Worm (Caenorhabditis elegans) whole organism, late embryonic: Measurements from ENCODE around the gene hda-2.

ENCODE experiments used
- ceh-30 ChIP-seq: fragments of 150-350 bp; optimal IDR thresholded peaks from 2 replicates; lab custom pipeline; 2014; ENCODE audit warnings: missing biosample characterization, missing genetic modification characterization
- ceh-34 ChIP-seq: sonication (generic microtip); optimal IDR thresholded peaks from 2 replicates; lab custom pipeline; 2016; ENCODE audit warnings: mild to moderate bottlenecking, missing genetic modification characterization, missing compliant biosample characterization
- ceh-9 ChIP-seq: sonication (generic microtip); optimal IDR thresholded peaks from 2 replicates; lab custom pipeline; 2016; ENCODE audit warnings: mild to moderate bottlenecking, missing genetic modification characterization, inconsistent platforms, missing compliant biosample characterization
- dve-1 ChIP-seq: sonication (generic microtip); optimal IDR thresholded peaks from 2 replicates; lab custom pipeline; 2017; ENCODE audit warnings: antibody characterized with exemption, mild to moderate bottlenecking, missing genetic modification characterization, missing compliant biosample characterization
- elt-2 ChIP-seq: sonication (generic microtip); optimal IDR thresholded peaks from 2 replicates; lab custom pipeline; 2016; ENCODE audit warnings: missing genetic modification reagents, missing genetic modification characterization, missing compliant biosample characterization
- eyg-1 ChIP-seq: sonication (generic microtip); optimal IDR thresholded peaks from 2 replicates; lab custom pipeline; 2016; ENCODE audit warnings: missing genotype, missing genetic modification characterization, missing compliant biosample characterization
- pqm-1 ChIP-seq: sonication (generic microtip); optimal IDR thresholded peaks from 2 replicates; lab custom pipeline; 2016; ENCODE audit warnings: missing genetic modification characterization, missing compliant biosample characterization
- syd-9 ChIP-seq: sonication (generic microtip); optimal IDR thresholded peaks from 2 replicates; lab custom pipeline; 2016; ENCODE audit warnings: mild to moderate bottlenecking, missing genetic modification characterization, moderate library complexity, missing compliant biosample characterization
- tbx-2 ChIP-seq: sonication (generic microtip); optimal IDR thresholded peaks from 2 replicates; lab custom pipeline; 2016; ENCODE audit warnings: missing genetic modification characterization, missing compliant biosample characterization
- unc-42 ChIP-seq: sonication (generic microtip); optimal IDR thresholded peaks from 2 replicates; lab custom pipeline; 2016; ENCODE audit warnings: missing genotype, missing genetic modification characterization, missing compliant biosample characterization
- unc-55 ChIP-seq: sonication (generic microtip); optimal IDR thresholded peaks from 2 replicates; lab custom pipeline; 2017; ENCODE audit warnings: missing biosample characterization, missing genetic modification reagents, missing genetic modification characterization

DNA sequence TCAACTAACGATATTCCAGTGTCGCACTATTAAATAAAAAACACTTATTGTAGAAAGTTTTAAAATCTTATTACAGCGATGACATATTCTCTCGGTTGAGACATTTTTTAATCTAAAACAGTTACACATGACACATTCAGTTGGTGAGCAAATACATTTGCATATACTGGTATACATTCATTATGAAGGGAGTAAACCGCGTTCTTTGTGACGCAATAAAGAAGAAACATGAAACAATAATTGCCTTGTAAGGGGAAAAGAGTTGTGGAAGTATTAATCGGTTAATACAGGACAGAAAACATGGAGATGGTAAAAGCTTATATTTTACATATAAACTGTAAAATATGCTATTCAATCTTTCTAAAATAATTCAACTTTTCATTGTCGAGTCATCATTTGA is 29.0 kb upstream of the hda-2 start:
- TF ChIP-seq unc-42 (no peak), elt-2 (tag; lab: Kevin White, UChicago) (no peak), syd-9 (tag; lab: Kevin White, UChicago) (no peak), unc-55 (GFP tag; lab: Kevin White, UChicago) (no peak), ceh-30 (tag; lab: Kevin White, UChicago) (no peak), ceh-34 (tag; lab: Kevin White, UChicago) (no peak), ceh-9 (tag; lab: Kevin White, UChicago) (no peak), pqm-1 (tag; lab: Kevin White, UChicago) (no peak), tbx-2 (tag; lab: Kevin White, UChicago) (no peak), dve-1 (tag; lab: Kevin White, UChicago) (no peak), eyg-1 (tag; lab: Kevin White, UChicago) (no peak)
